Worm (Caenorhabditis elegans): ENCODE data around the gene T01B4.3.

T01B4.3 gene

ce11 chrX:16357531-16357930 is 40.0 kb upstream of the T01B4.3 start:
- TF ChIP-seq nhr-90 (tag; optimal IDR thresholded peaks at IDR 0.05; ENCODE audit: poor library complexity) (no peak), snpc-4 (tag; optimal IDR thresholded peaks at IDR 0.05) (peak; percentile 72), ceh-8 (GFP tag; optimal IDR thresholded peaks at IDR 0.05) (no peak), irx-1 (tag; optimal IDR thresholded peaks at IDR 0.05) (no peak)

ce11 chrX:16356341-16356740 is 38.8 kb upstream of the T01B4.3 start:
- TF ChIP-seq fkh-10 (GFP tag; optimal IDR thresholded peaks at IDR 0.05): no peak
- no peak for TF ChIP-seq mep-1 (tag; optimal IDR thresholded peaks at IDR 0.05)
- no peak for TF ChIP-seq unc-62 (GFP tag; optimal IDR thresholded peaks at IDR 0.05)
- TF ChIP-seq grh-1 (GFP tag; IDR thresholded peaks at IDR 0.05): no peak
- TF ChIP-seq ama-1 (optimal IDR thresholded peaks at IDR 0.05): no peak
- TF ChIP-seq sptf-1 (tag; optimal IDR thresholded peaks at IDR 0.05): no peak
- TF ChIP-seq irx-1 (tag; optimal IDR thresholded peaks at IDR 0.05): no peak
- no peak for TF ChIP-seq C04F5.9 (tag; optimal IDR thresholded peaks at IDR 0.05)
- no peak for TF ChIP-seq jun-1 (tag; optimal IDR thresholded peaks at IDR 0.05)
- TF ChIP-seq aha-1 (tag; optimal IDR thresholded peaks at IDR 0.05): no peak
- TF ChIP-seq aly-2 (tag; optimal IDR thresholded peaks at IDR 0.05): no peak
- TF ChIP-seq dpl-1 (GFP tag; optimal IDR thresholded peaks at IDR 0.05): no peak

- no peak for TF ChIP-seq tbx-2 (tag; optimal IDR thresholded peaks at IDR 0.05)
- TF ChIP-seq nhr-85 (tag): peak; percentile 61
- TF ChIP-seq tlp-1 (tag; optimal IDR thresholded peaks at IDR 0.05): no peak
- TF ChIP-seq fkh-4 (tag; optimal IDR thresholded peaks at IDR 0.05; ENCODE audit: borderline replicate concordance): no peak
- TF ChIP-seq vab-15 (tag; optimal IDR thresholded peaks at IDR 0.05): no peak
- no peak for TF ChIP-seq xbp-1 (tag; optimal IDR thresholded peaks at IDR 0.05)
- TF ChIP-seq ceh-82 (tag; optimal IDR thresholded peaks at IDR 0.05): no peak
- TF ChIP-seq fkh-10 (GFP tag; optimal IDR thresholded peaks at IDR 0.05): no peak
- no peak for TF ChIP-seq nhr-28 (tag; optimal IDR thresholded peaks at IDR 0.05)
- TF ChIP-seq nhr-237 (tag; optimal IDR thresholded peaks at IDR 0.05): peak; percentile 16
- TF ChIP-seq egl-13 (tag; optimal IDR thresholded peaks at IDR 0.05): no peak
- TF ChIP-seq nhr-76 (tag; optimal IDR thresholded peaks at IDR 0.05): no peak
- TF ChIP-seq blmp-1 (tag; optimal IDR thresholded peaks at IDR 0.05): peak; percentile 29
- no peak for TF ChIP-seq dsc-1 (tag; optimal IDR thresholded peaks at IDR 0.05)
- peak; percentile 5 for TF ChIP-seq snu-23 (GFP tag; optimal IDR thresholded peaks at IDR 0.05)
- no peak for TF ChIP-seq egl-27 (tag; optimal IDR thresholded peaks at IDR 0.05)
- TF ChIP-seq lin-14 (GFP tag; optimal IDR thresholded peaks at IDR 0.05): peak; percentile 38
- no peak for TF ChIP-seq skn-1 (tag; optimal IDR thresholded peaks at IDR 0.05)
- no peak for TF ChIP-seq zip-4 (GFP tag; optimal IDR thresholded peaks at IDR 0.05)
- TF ChIP-seq ceh-88 (GFP tag; IDR thresholded peaks at IDR 0.05): no peak
- no peak for TF ChIP-seq nhr-77 (tag; optimal IDR thresholded peaks at IDR 0.05)
- TF ChIP-seq nhr-71 (tag; optimal IDR thresholded peaks at IDR 0.05): no peak
- peak in 1 of 2 experiments; percentile 17 for TF ChIP-seq lsy-2 (tag; optimal IDR thresholded peaks at IDR 0.05)
Observed at ce11 chrX:16354598-16355211, 37.2 kb upstream of the T01B4.3 start, which contains the start of gene nhr-28. Gene nhr-28, plus strand, starts transcription at chrX:16354976.

- TF ChIP-seq snu-23 (GFP tag; optimal IDR thresholded peaks at IDR 0.05) (no peak), efl-3 (GFP tag; optimal IDR thresholded peaks at IDR 0.05) (no peak), lin-14 (GFP tag; optimal IDR thresholded peaks at IDR 0.05) (peak; percentile 33), mab-9 (GFP tag; IDR thresholded peaks at IDR 0.05) (no peak), lin-35 (GFP tag; optimal IDR thresholded peaks at IDR 0.05) (peak in 1 of 2 experiments; percentile 43), nhr-90 (tag; optimal IDR thresholded peaks at IDR 0.05; ENCODE audit: poor library complexity) (no peak), efl-1 (optimal IDR thresholded peaks at IDR 0.05) (no peak), efl-1 (GFP tag; optimal IDR thresholded peaks at IDR 0.05 in 1 of 2) (no peak), mdl-1 (tag; optimal IDR thresholded peaks at IDR 0.05) (peak in 1 of 2 experiments; percentile 42), sptf-1 (tag; optimal IDR thresholded peaks at IDR 0.05) (no peak), tbx-2 (tag; optimal IDR thresholded peaks at IDR 0.05) (peak; percentile 59), nhr-237 (tag; optimal IDR thresholded peaks at IDR 0.05) (no peak), nhr-71 (tag; optimal IDR thresholded peaks at IDR 0.05) (no peak), nhr-20 (tag; optimal IDR thresholded peaks at IDR 0.05) (peak; percentile 33), pax-3 (tag; optimal IDR thresholded peaks at IDR 0.05) (no peak), ceh-8 (GFP tag; optimal IDR thresholded peaks at IDR 0.05) (no peak), dsc-1 (tag; optimal IDR thresholded peaks at IDR 0.05) (no peak), ztf-11 (tag; optimal IDR thresholded peaks at IDR 0.05) (no peak), ceh-88 (GFP tag; IDR thresholded peaks at IDR 0.05) (no peak), fkh-8 (tag; optimal IDR thresholded peaks at IDR 0.05) (no peak), unc-30 (tag; optimal IDR thresholded peaks at IDR 0.05) (no peak), mep-1 (tag; optimal IDR thresholded peaks at IDR 0.05) (no peak), aha-1 (tag; optimal IDR thresholded peaks at IDR 0.05) (no peak)
Observed at ce11 chrX:16352503-16352902, 35.0 kb upstream of the T01B4.3 start.

All from whole organism, L1 larva.